Worm (Caenorhabditis elegans) whole organism, L4 larva: Measurements from ENCODE around the gene srh-199.

ENCODE experiments used
- dpl-1 ChIP-seq: fragments of 150-350 bp; optimal IDR thresholded peaks from 2 replicates; lab custom pipeline; 2014; ENCODE audit warnings: missing biosample characterization, missing genetic modification reagents, missing genetic modification characterization
- unc-62 ChIP-seq, 3 experiments: fragments of 150-350 bp in 1 of 3; sonication (generic microtip); optimal IDR thresholded peaks in 2 of 3; peaks in 1 of 3; 1 replicate in 1 of 3; 2 replicates in 2 of 3; lab custom pipeline; 2014 to 2017; ENCODE audit warnings: missing biosample characterization in 3 of 3, missing genetic modification characterization in 3 of 3, missing genetic modification reagents in 3 of 3, missing genotype in 1 of 3
- zfp-2 ChIP-seq: sonication (generic microtip); optimal IDR thresholded peaks from 2 replicates; lab custom pipeline; 2016; ENCODE audit warnings: mild to moderate bottlenecking, missing genetic modification characterization, missing compliant biosample characterization
- ztf-11 ChIP-seq: fragments of 150-350 bp; optimal IDR thresholded peaks from 2 replicates; lab custom pipeline; 2014; ENCODE audit warnings: missing biosample characterization, missing genetic modification characterization

DNA sequence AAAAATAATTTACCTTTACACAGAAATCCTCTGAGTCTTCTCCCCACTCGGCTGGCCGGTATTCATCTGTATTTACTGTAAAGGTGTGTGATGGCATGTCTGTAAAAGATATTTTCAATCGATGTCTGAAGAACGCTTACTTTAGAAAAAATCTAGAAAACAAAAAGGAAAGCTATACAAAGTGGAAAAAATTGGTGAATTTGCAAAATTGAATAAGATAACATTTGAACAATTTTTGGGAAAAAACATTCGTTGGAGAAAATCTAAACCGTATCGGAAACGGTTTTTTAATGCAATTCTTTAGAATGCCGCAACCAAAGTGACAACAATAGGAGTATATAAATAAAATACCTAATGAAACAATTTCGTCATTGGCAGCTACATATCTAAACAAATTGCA lies 30.6 kb upstream of the srh-199 start, which contains the start of gene F36H9.5:
- no peak for TF ChIP-seq zfp-2 (tag; lab: Kevin White, UChicago)
- TF ChIP-seq dpl-1 (GFP tag; lab: Kevin White, UChicago), result no peak
- TF ChIP-seq unc-62 (GFP tag; optimal IDR thresholded peaks at IDR 0.05 in 1 of 2; lab: Kevin White, UChicago), result no peak
- no peak for TF ChIP-seq unc-62 (tag; optimal IDR thresholded peaks at IDR 0.05; lab: Kevin White, UChicago)
- TF ChIP-seq ztf-11 (tag; lab: Kevin White, UChicago), result no peak
